Worm (Caenorhabditis elegans) whole organism, L4/young adult: ENCODE measurements around the gene Y56A3A.6.

ENCODE experiments used
- W03F9.2 ChIP-seq: fragments of 150-350 bp; optimal IDR thresholded peaks from 2 replicates; lab custom pipeline; 2014; ENCODE audit warnings: missing biosample characterization, missing genetic modification characterization
- dao-5 ChIP-seq: sonication (generic microtip); optimal IDR thresholded peaks from 2 replicates; lab custom pipeline; 2016; ENCODE audit warnings: missing genotype, missing genetic modification characterization, moderate library complexity, missing compliant biosample characterization
- him-1 ChIP-seq: sonication (generic microtip); optimal IDR thresholded peaks from 2 replicates; lab custom pipeline; 2016; ENCODE audit warnings: missing genotype, missing genetic modification reagents, missing genetic modification characterization, missing compliant biosample characterization

DNA sequence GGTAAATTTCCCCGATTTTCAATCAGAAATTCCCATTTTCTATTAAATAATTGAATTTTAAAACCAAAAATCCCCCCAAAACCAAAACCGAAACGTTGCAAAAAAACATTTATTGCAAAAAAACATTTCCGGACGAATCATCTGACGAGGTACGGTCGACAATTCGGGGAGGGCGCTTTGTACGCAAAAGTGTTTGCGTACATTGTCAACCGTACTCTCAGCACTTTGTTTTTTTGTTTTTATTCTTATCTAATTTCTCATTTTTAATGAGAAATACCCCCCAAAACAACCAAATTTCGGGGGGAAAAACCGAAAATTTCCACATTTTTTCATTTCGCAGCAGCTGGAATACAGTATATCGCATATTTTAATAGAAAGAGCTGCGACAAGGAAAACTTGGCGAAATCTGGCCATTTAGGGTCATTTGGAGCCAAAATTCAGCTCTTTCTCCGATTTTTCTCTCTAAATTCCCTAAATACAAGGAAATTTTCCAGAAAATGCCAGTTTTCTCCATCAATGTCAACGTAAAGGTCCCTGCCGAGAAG is 30.9 kb downstream of the Y56A3A.6 start, which contains the start of gene mif-1:
- TF ChIP-seq dao-5 (tag; lab: Kevin White, UChicago) (no peak), W03F9.2 (tag; lab: Kevin White, UChicago) (peak; percentile 43), him-1 (tag; lab: Kevin White, UChicago) (no peak)
